Worm (Caenorhabditis elegans) whole organism, late embryonic: Measurements from ENCODE around the gene clec-217.

Experiments
- C08G9.2 ChIP-seq: sonication (generic microtip); optimal IDR thresholded peaks from 2 replicates; lab custom pipeline; 2016; ENCODE audit warnings: mild to moderate bottlenecking, missing genetic modification characterization, moderate library complexity, missing compliant biosample characterization
- F13H6.1 ChIP-seq: sonication (generic microtip); optimal IDR thresholded peaks from 2 replicates; lab custom pipeline; 2016; ENCODE audit warnings: missing genetic modification characterization, missing compliant biosample characterization
- K02D7.2 ChIP-seq: sonication (generic microtip); optimal IDR thresholded peaks from 2 replicates; lab custom pipeline; 2017; ENCODE audit warnings: mild to moderate bottlenecking, missing genetic modification characterization, missing compliant biosample characterization
- K09A11.1 ChIP-seq: sonication (generic microtip); optimal IDR thresholded peaks from 2 replicates; lab custom pipeline; 2017; ENCODE audit warnings: antibody characterized with exemption, mild to moderate bottlenecking, missing genetic modification characterization, missing compliant biosample characterization; ENCODE audit not compliant: insufficient read depth
- T23F11.4 ChIP-seq: fragments of 200-800 bp; sonication (Bioruptor generic); optimal IDR thresholded peaks from 2 replicates; lab custom pipeline; 2018; ENCODE audit warnings: mild to moderate bottlenecking, missing genetic modification characterization, missing compliant biosample characterization
- Y22D7AL.16 ChIP-seq: sonication (generic microtip); optimal IDR thresholded peaks from 2 replicates; lab custom pipeline; 2016; ENCODE audit warnings: missing genetic modification characterization, missing compliant biosample characterization
- ceh-18 ChIP-seq: sonication (generic microtip); optimal IDR thresholded peaks from 2 replicates; lab custom pipeline; 2016; ENCODE audit warnings: missing genetic modification characterization, missing compliant biosample characterization
- ceh-2 ChIP-seq: sonication (generic microtip); optimal IDR thresholded peaks from 2 replicates; lab custom pipeline; 2016; ENCODE audit warnings: missing genotype, missing genetic modification characterization, missing compliant biosample characterization
- ceh-22 ChIP-seq: sonication (generic microtip); optimal IDR thresholded peaks from 2 replicates; lab custom pipeline; 2017; ENCODE audit warnings: missing biosample characterization, missing genetic modification characterization
- ceh-24 ChIP-seq: sonication (generic microtip); optimal IDR thresholded peaks from 2 replicates; lab custom pipeline; 2016; ENCODE audit warnings: mild to moderate bottlenecking, missing genetic modification characterization, missing compliant biosample characterization
- ceh-31 ChIP-seq: sonication (generic microtip); optimal IDR thresholded peaks from 2 replicates; lab custom pipeline; 2016; ENCODE audit warnings: missing genetic modification characterization, missing compliant biosample characterization
- ceh-45 ChIP-seq: fragments of 200-800 bp; sonication (Bioruptor generic); IDR thresholded peaks from 2 replicates; pipeline ENCODE4 v1.3.6; 2022; ENCODE audit warnings: missing genetic modification reagents, missing genetic modification characterization, missing compliant biosample characterization
- ceh-48 ChIP-seq: sonication (generic microtip); optimal IDR thresholded peaks from 2 replicates; lab custom pipeline; 2016; ENCODE audit warnings: missing genetic modification characterization, inconsistent platforms, missing compliant biosample characterization
- ceh-6 ChIP-seq: fragments of 200-800 bp; sonication (Bioruptor generic); optimal IDR thresholded peaks from 2 replicates; lab custom pipeline; 2018; ENCODE audit warnings: mild to moderate bottlenecking, missing genetic modification characterization, missing compliant biosample characterization
- dmd-4 ChIP-seq: sonication (generic microtip); optimal IDR thresholded peaks from 2 replicates; lab custom pipeline; 2016; ENCODE audit warnings: borderline replicate concordance, missing genetic modification characterization, missing compliant biosample characterization
- elt-4 ChIP-seq: sonication (generic microtip); optimal IDR thresholded peaks from 2 replicates; lab custom pipeline; 2016; ENCODE audit warnings: missing genetic modification characterization, missing compliant biosample characterization
- fax-1 ChIP-seq: sonication (generic microtip); optimal IDR thresholded peaks from 2 replicates; lab custom pipeline; 2016; ENCODE audit warnings: missing genotype, missing genetic modification characterization, missing compliant biosample characterization
- fkh-10 ChIP-seq: fragments of 150-350 bp; optimal IDR thresholded peaks from 2 replicates; lab custom pipeline; 2014; ENCODE audit warnings: missing biosample characterization, missing genetic modification reagents, missing genetic modification characterization
- hlh-6 ChIP-seq: sonication (generic microtip); optimal IDR thresholded peaks from 2 replicates; lab custom pipeline; 2016; ENCODE audit warnings: missing genotype, missing genetic modification characterization, missing compliant biosample characterization
- lim-6 ChIP-seq: sonication (generic microtip); optimal IDR thresholded peaks from 2 replicates; lab custom pipeline; 2016; ENCODE audit warnings: missing genetic modification characterization, missing compliant biosample characterization
- lin-11 ChIP-seq: fragments of 200-800 bp; sonication (Bioruptor generic); optimal IDR thresholded peaks from 2 replicates; lab custom pipeline; 2018; ENCODE audit warnings: mild to moderate bottlenecking, missing genetic modification characterization, missing compliant biosample characterization
- madf-2 ChIP-seq: sonication (generic microtip); optimal IDR thresholded peaks from 2 replicates; lab custom pipeline; 2017; ENCODE audit warnings: missing genetic modification characterization, missing compliant biosample characterization
- mec-3 ChIP-seq: sonication (generic microtip); optimal IDR thresholded peaks from 2 replicates; lab custom pipeline; 2016; ENCODE audit warnings: borderline replicate concordance, missing genetic modification characterization, missing compliant biosample characterization
- nfya-1 ChIP-seq: sonication (generic microtip); optimal IDR thresholded peaks from 2 replicates; lab custom pipeline; 2017; ENCODE audit warnings: missing genetic modification characterization, mild to moderate bottlenecking, missing compliant biosample characterization, antibody characterized with exemption, moderate library complexity
- nhr-11 ChIP-seq: fragments of 150-350 bp; optimal IDR thresholded peaks from 2 replicates; lab custom pipeline; 2014; ENCODE audit warnings: missing biosample characterization, missing genetic modification characterization
- nhr-232 ChIP-seq: sonication (generic microtip); optimal IDR thresholded peaks from 2 replicates; lab custom pipeline; 2016; ENCODE audit warnings: missing genetic modification characterization, missing compliant biosample characterization
- npax-4 ChIP-seq: sonication (generic microtip); optimal IDR thresholded peaks from 2 replicates; lab custom pipeline; 2016; ENCODE audit warnings: missing genetic modification characterization, missing compliant biosample characterization
- pha-2 ChIP-seq: sonication (generic microtip); optimal IDR thresholded peaks from 2 replicates; lab custom pipeline; 2017; ENCODE audit warnings: mild to moderate bottlenecking, missing genetic modification characterization, missing compliant biosample characterization
- pha-4 ChIP-seq: fragments of 150-350 bp; optimal IDR thresholded peaks from 2 replicates; lab custom pipeline; 2018; ENCODE audit warnings: missing biosample characterization, missing genetic modification reagents, missing genetic modification characterization
- pqm-1 ChIP-seq: sonication (generic microtip); optimal IDR thresholded peaks from 2 replicates; lab custom pipeline; 2016; ENCODE audit warnings: missing genetic modification characterization, missing compliant biosample characterization
- sox-2 ChIP-seq: fragments of 200-800 bp; sonication (Bioruptor generic); IDR thresholded peaks from 2 replicates; pipeline ENCODE4 v1.3.6; 2022; ENCODE audit warnings: missing genetic modification reagents, missing genetic modification characterization, missing compliant biosample characterization
- sox-4 ChIP-seq: sonication (generic microtip); optimal IDR thresholded peaks from 2 replicates; lab custom pipeline; 2017; ENCODE audit warnings: mild to moderate bottlenecking, missing genetic modification characterization, inconsistent platforms, missing compliant biosample characterization
- syd-9 ChIP-seq: sonication (generic microtip); optimal IDR thresholded peaks from 2 replicates; lab custom pipeline; 2016; ENCODE audit warnings: mild to moderate bottlenecking, missing genetic modification characterization, moderate library complexity, missing compliant biosample characterization
- tbx-2 ChIP-seq: sonication (generic microtip); optimal IDR thresholded peaks from 2 replicates; lab custom pipeline; 2016; ENCODE audit warnings: missing genetic modification characterization, missing compliant biosample characterization
- unc-3 ChIP-seq, 2 experiments: fragments of 200-800 bp in 1 of 2; sonication (Bioruptor generic) in 1 of 2; sonication (generic microtip) in 1 of 2; conservative IDR thresholded peaks in 1 of 2; optimal IDR thresholded peaks in 1 of 2; 2 replicates each; pipeline versions ENCODE4 v1.3.6 to Lab custom; 2016 to 2022; ENCODE audit warnings: missing compliant biosample characterization in 2 of 2, missing genetic modification characterization in 2 of 2, missing genetic modification reagents in 1 of 2
- unc-55 ChIP-seq: sonication (generic microtip); optimal IDR thresholded peaks from 2 replicates; lab custom pipeline; 2017; ENCODE audit warnings: missing biosample characterization, missing genetic modification reagents, missing genetic modification characterization
- zip-5 ChIP-seq: sonication (generic microtip); optimal IDR thresholded peaks from 2 replicates; lab custom pipeline; 2016; ENCODE audit warnings: missing genetic modification characterization, missing compliant biosample characterization
- ztf-16 ChIP-seq: sonication (generic microtip); optimal IDR thresholded peaks from 2 replicates; lab custom pipeline; 2017; ENCODE audit warnings: missing genetic modification characterization, missing compliant biosample characterization

clec-217 gene

ce11 chrV:7926784-7927183, 31.9 kb downstream of the clec-217 start, which contains the start of gene srsx-6:
srsx-6 (plus strand) TSS chrV:7927084.
- TF ChIP-seq nfya-1 (no peak), ceh-45 (no peak), ceh-24 (tag; lab: Kevin White, UChicago) (no peak), fax-1 (no peak), pqm-1 (tag; lab: Kevin White, UChicago) (no peak), sox-4 (tag; lab: Kevin White, UChicago) (no peak), elt-4 (tag; lab: Kevin White, UChicago) (no peak), nhr-11 (tag; lab: Kevin White, UChicago) (no peak), unc-55 (GFP tag; lab: Kevin White, UChicago) (no peak), tbx-2 (tag; lab: Kevin White, UChicago) (no peak), ceh-6 (no peak), K09A11.1 (tag; lab: Kevin White, UChicago) (no peak), mec-3 (tag; lab: Kevin White, UChicago) (no peak), ceh-31 (tag; lab: Kevin White, UChicago) (no peak), madf-2 (tag; lab: Kevin White, UChicago) (no peak), lim-6 (tag; lab: Kevin White, UChicago) (no peak), zip-5 (tag; lab: Kevin White, UChicago) (no peak), nhr-232 (tag; lab: Kevin White, UChicago) (no peak), ceh-2 (no peak)

- TF ChIP-seq ceh-2: no peak
- TF ChIP-seq hlh-6 (tag; lab: Kevin White, UChicago): no peak
- no peak for TF ChIP-seq ceh-6
- no peak for TF ChIP-seq ceh-48
- no peak for TF ChIP-seq F13H6.1 (tag; lab: Kevin White, UChicago)
- TF ChIP-seq unc-55 (GFP tag; lab: Kevin White, UChicago): no peak
- no peak for TF ChIP-seq fkh-10 (GFP tag; lab: Kevin White, UChicago)
- no peak for TF ChIP-seq pha-2 (tag; lab: Kevin White, UChicago)
- no peak for TF ChIP-seq sox-2 (GFP tag; lab: Robert Waterston, UW)
- TF ChIP-seq sox-4 (tag; lab: Kevin White, UChicago): no peak
- TF ChIP-seq madf-2 (tag; lab: Kevin White, UChicago): no peak
- no peak for TF ChIP-seq C08G9.2 (tag; lab: Kevin White, UChicago)
- TF ChIP-seq Y22D7AL.16 (tag; lab: Kevin White, UChicago): no peak
- no peak for TF ChIP-seq pqm-1 (tag; lab: Kevin White, UChicago)
- no peak for TF ChIP-seq tbx-2 (tag; lab: Kevin White, UChicago)
- TF ChIP-seq syd-9 (tag; lab: Kevin White, UChicago): no peak
Observed at ce11 chrV:7925483-7925882, 33.2 kb downstream of the clec-217 start, which contains the start of gene srsx-7. srsx-7 (plus strand) TSS chrV:7925783.

- TF ChIP-seq ceh-6 (no peak), ztf-16 (tag; lab: Kevin White, UChicago) (no peak), lin-11 (tag; lab: Kevin White, UChicago) (no peak), sox-4 (tag; lab: Kevin White, UChicago) (no peak), ceh-18 (tag; lab: Kevin White, UChicago) (no peak), K02D7.2 (tag; lab: Kevin White, UChicago) (no peak), ceh-22 (tag; lab: Kevin White, UChicago) (no peak), ceh-2 (no peak), T23F11.4 (GFP tag; lab: Kevin White, UChicago) (no peak), K09A11.1 (tag; lab: Kevin White, UChicago) (no peak), npax-4 (no peak), pha-2 (tag; lab: Kevin White, UChicago) (no peak), unc-3 (GFP tag; conservative IDR thresholded peaks at IDR 0.05; lab: Robert Waterston, UW) (no peak), unc-3 (tag; optimal IDR thresholded peaks at IDR 0.05; lab: Kevin White, UChicago) (no peak), pha-4 (tag; lab: Kevin White, UChicago) (no peak), dmd-4 (tag; lab: Kevin White, UChicago) (no peak)
Observed at ce11 chrV:7908431-7908830, 50.2 kb downstream of the clec-217 start.
